Worm (Caenorhabditis elegans) whole organism, L2 larva: ENCODE data around the gene K09H11.15.
A peak's percentile ranks its signal among the peaks of the same experiment; 100 is the strongest.
"Not testable (repeated sequence)": the region's sequence is repeated elsewhere in the genome, so short reads cannot be mapped to it uniquely, and the experiment has no call there.

ENCODE experiments used
- C34F6.9 ChIP-seq: fragments of 150-350 bp; optimal IDR thresholded peaks from 2 replicates; lab custom pipeline; 2014; ENCODE audit warnings: missing biosample characterization, missing genetic modification characterization
- R02D3.7 ChIP-seq: fragments of 150-350 bp; optimal IDR thresholded peaks from 2 replicates; lab custom pipeline; 2014; ENCODE audit warnings: missing biosample characterization, missing genetic modification characterization
- Y55F3AM.14 ChIP-seq: fragments of 200-800 bp; sonication (Bioruptor generic); optimal IDR thresholded peaks from 2 replicates; lab custom pipeline; 2018; ENCODE audit warnings: mild to moderate bottlenecking, missing genetic modification characterization, missing compliant biosample characterization
- ZK546.5 ChIP-seq: sonication (generic microtip); optimal IDR thresholded peaks from 2 replicates; lab custom pipeline; 2017; ENCODE audit warnings: missing biosample characterization, missing genetic modification characterization
- aly-2 ChIP-seq: fragments of 150-350 bp; optimal IDR thresholded peaks from 2 replicates; lab custom pipeline; 2014; ENCODE audit warnings: missing biosample characterization, missing genetic modification characterization
- blmp-1 ChIP-seq: sonication (generic microtip); optimal IDR thresholded peaks from 2 replicates; lab custom pipeline; 2017; ENCODE audit warnings: missing genetic modification characterization, mild to moderate bottlenecking, missing compliant biosample characterization, antibody characterized with exemption, moderate library complexity; ENCODE audit not compliant: insufficient read depth
- ceh-16 ChIP-seq: fragments of 150-350 bp; optimal IDR thresholded peaks from 2 replicates; lab custom pipeline; 2014; ENCODE audit warnings: missing biosample characterization, missing genetic modification characterization
- ceh-82 ChIP-seq: fragments of 150-350 bp; optimal IDR thresholded peaks from 2 replicates; lab custom pipeline; 2014; ENCODE audit warnings: missing biosample characterization, missing genetic modification characterization
- crh-2 ChIP-seq: sonication (generic microtip); optimal IDR thresholded peaks from 2 replicates; lab custom pipeline; 2017; ENCODE audit warnings: missing biosample characterization, missing genetic modification characterization
- elt-1 ChIP-seq: fragments of 150-350 bp; optimal IDR thresholded peaks from 2 replicates; lab custom pipeline; 2014; ENCODE audit warnings: missing biosample characterization, missing genetic modification characterization
- elt-3 ChIP-seq: sonication (generic microtip); optimal IDR thresholded peaks from 2 replicates; lab custom pipeline; 2017; ENCODE audit warnings: missing biosample characterization, missing genetic modification characterization
- fos-1 ChIP-seq: fragments of 150-350 bp; optimal IDR thresholded peaks from 2 replicates; lab custom pipeline; 2014; ENCODE audit warnings: missing biosample characterization, missing genetic modification characterization
- gmeb-1 ChIP-seq: fragments of 150-350 bp; optimal IDR thresholded peaks from 2 replicates; lab custom pipeline; 2014; ENCODE audit warnings: missing biosample characterization, missing genetic modification characterization
- lin-11 ChIP-seq: fragments of 150-350 bp; sonication (generic microtip); optimal IDR thresholded peaks from 2 replicates; lab custom pipeline; 2014; ENCODE audit warnings: missing biosample characterization, missing genetic modification characterization, inconsistent platforms, mixed read lengths
- lin-13 ChIP-seq: fragments of 150-350 bp; optimal IDR thresholded peaks from 2 replicates; lab custom pipeline; 2014; ENCODE audit warnings: missing biosample characterization, missing genetic modification reagents, missing genetic modification characterization
- mbf-1 ChIP-seq: sonication (generic microtip); optimal IDR thresholded peaks from 2 replicates; lab custom pipeline; 2017; ENCODE audit warnings: missing biosample characterization, missing genetic modification characterization
- mdl-1 ChIP-seq, 2 experiments: fragments of 150-350 bp in 1 of 2; sonication (generic microtip) in 1 of 2; optimal IDR thresholded peaks; 2 replicates each; lab custom pipeline; 2017; ENCODE audit warnings: missing biosample characterization in 2 of 2, missing genetic modification characterization in 2 of 2
- nhr-10 ChIP-seq: sonication (generic microtip); optimal IDR thresholded peaks from 2 replicates; lab custom pipeline; 2017; ENCODE audit warnings: missing biosample characterization, missing genetic modification characterization
- nhr-129 ChIP-seq: fragments of 150-350 bp; optimal IDR thresholded peaks from 2 replicates; lab custom pipeline; 2014; ENCODE audit warnings: missing biosample characterization, missing genetic modification characterization
- nhr-21 ChIP-seq: fragments of 150-350 bp; optimal IDR thresholded peaks from 2 replicates; lab custom pipeline; 2014; ENCODE audit warnings: missing biosample characterization, missing genetic modification characterization
- nhr-23 ChIP-seq: fragments of 150-350 bp; optimal IDR thresholded peaks from 2 replicates; lab custom pipeline; 2014; ENCODE audit warnings: missing biosample characterization, missing genetic modification reagents, missing genetic modification characterization
- nhr-237 ChIP-seq: fragments of 150-350 bp; optimal IDR thresholded peaks from 2 replicates; lab custom pipeline; 2014; ENCODE audit warnings: missing biosample characterization, missing genetic modification characterization
- nhr-25 ChIP-seq: fragments of 150-350 bp; sonication (generic microtip); optimal IDR thresholded peaks from 3 replicates; lab custom pipeline; 2014; ENCODE audit warnings: missing biosample characterization, missing genetic modification characterization
- nhr-77 ChIP-seq: fragments of 150-350 bp; optimal IDR thresholded peaks from 2 replicates; lab custom pipeline; 2014; ENCODE audit warnings: missing biosample characterization, missing genetic modification characterization
- peb-1 ChIP-seq: fragments of 150-350 bp; optimal IDR thresholded peaks from 2 replicates; lab custom pipeline; 2014; ENCODE audit warnings: missing biosample characterization, missing genetic modification characterization
- skn-1 ChIP-seq: sonication (generic microtip); optimal IDR thresholded peaks from 2 replicates; lab custom pipeline; 2017; ENCODE audit warnings: missing biosample characterization, missing genetic modification characterization
- sma-3 ChIP-seq: sonication (generic microtip); optimal IDR thresholded peaks from 2 replicates; lab custom pipeline; 2016; ENCODE audit warnings: missing genetic modification reagents, missing genetic modification characterization, missing compliant biosample characterization
- sma-9 ChIP-seq, 2 experiments: fragments of 150-350 bp in 1 of 2; sonication (generic microtip) in 1 of 2; optimal IDR thresholded peaks; 2 replicates each; lab custom pipeline; 2014 to 2016; ENCODE audit warnings: missing genetic modification characterization in 2 of 2, mild to moderate bottlenecking in 1 of 2, missing biosample characterization in 1 of 2, missing compliant biosample characterization in 1 of 2, missing genetic modification reagents in 1 of 2, moderate library complexity in 1 of 2
- snpc-4 ChIP-seq: fragments of 150-350 bp; optimal IDR thresholded peaks from 2 replicates; lab custom pipeline; 2014; ENCODE audit warnings: missing biosample characterization, missing genetic modification characterization
- unc-39 ChIP-seq: fragments of 150-350 bp; optimal IDR thresholded peaks from 2 replicates; lab custom pipeline; 2014; ENCODE audit warnings: missing biosample characterization, missing genetic modification characterization
- unc-62 ChIP-seq: fragments of 150-350 bp; optimal IDR thresholded peaks from 2 replicates; lab custom pipeline; 2014; ENCODE audit warnings: missing biosample characterization, missing genetic modification reagents, missing genetic modification characterization
- ztf-1 ChIP-seq: fragments of 200-800 bp; sonication (Bioruptor generic); conservative IDR thresholded peaks from 2 replicates; pipeline ENCODE4 v1.3.6; 2022; ENCODE audit warnings: missing genetic modification characterization, missing compliant biosample characterization
- ztf-4 ChIP-seq: fragments of 150-350 bp; optimal IDR thresholded peaks from 2 replicates; lab custom pipeline; 2014; ENCODE audit warnings: missing biosample characterization, missing genetic modification characterization

K09H11.15 gene

ce11 chrV:5755203-5755693 is 24.6 kb upstream of the K09H11.15 start, which contains the start of gene K09H11.11:
Gene K09H11.11, minus strand, starts transcription at chrV:5755253.
- not testable (repeated sequence) for TF ChIP-seq nhr-23 (tag; lab: Kevin White, UChicago); sma-3 (GFP tag; lab: Kevin White, UChicago); ztf-1 (GFP tag; lab: Robert Waterston, UW)

- TF ChIP-seq mdl-1 (tag; optimal IDR thresholded peaks at IDR 0.05; lab: Kevin White, UChicago) = no peak
- TF ChIP-seq elt-1 (tag; lab: Kevin White, UChicago) = no peak
- no peak for TF ChIP-seq ceh-16
- TF ChIP-seq nhr-129 (tag; lab: Kevin White, UChicago) = no peak
- no peak for TF ChIP-seq unc-39 (tag; lab: Kevin White, UChicago)
- TF ChIP-seq sma-9 (GFP tag; optimal IDR thresholded peaks at IDR 0.05; lab: Kevin White, UChicago) = no peak
- TF ChIP-seq sma-9 (tag; optimal IDR thresholded peaks at IDR 0.05; lab: Kevin White, UChicago) = no peak
- no peak for TF ChIP-seq nhr-77 (tag; lab: Kevin White, UChicago)
- TF ChIP-seq R02D3.7 (tag; lab: Kevin White, UChicago) = no peak
- TF ChIP-seq sma-3 (GFP tag; lab: Kevin White, UChicago) = no peak
- no peak for TF ChIP-seq snpc-4 (tag; lab: Kevin White, UChicago)
- no peak for TF ChIP-seq Y55F3AM.14 (GFP tag; lab: Kevin White, UChicago)
- no peak for TF ChIP-seq elt-3
- no peak for TF ChIP-seq nhr-25 (tag; lab: Kevin White, UChicago)
- no peak for TF ChIP-seq ztf-1 (GFP tag; lab: Robert Waterston, UW)
- no peak for TF ChIP-seq nhr-10 (tag; lab: Kevin White, UChicago)
- no peak for TF ChIP-seq unc-62 (GFP tag; lab: Kevin White, UChicago)
- no peak for TF ChIP-seq blmp-1 (tag; lab: Kevin White, UChicago)
- no peak for TF ChIP-seq gmeb-1
- no peak for TF ChIP-seq nhr-237 (tag; lab: Kevin White, UChicago)
- TF ChIP-seq crh-2 (tag; lab: Kevin White, UChicago) = no peak
These were observed 22.7 kb upstream of the K09H11.15 start, which contains the start of gene pgph-1 for ce11 chrV:5753432-5753831. Gene pgph-1, minus strand, starts transcription at chrV:5753532.

ce11 chrV:5747519-5747918 is 16.8 kb upstream of the K09H11.15 start, which contains the start of gene acds-10:
Gene acds-10, plus strand, starts transcription at chrV:5747819.
- TF ChIP-seq fos-1 (peak; percentile 6), nhr-21 (tag; lab: Kevin White, UChicago) (no peak)
- TF ChIP-seq, all 48 proteins: peak for 1

ce11 chrV:5746237-5746636 is 15.6 kb upstream of the K09H11.15 start:
- TF ChIP-seq mbf-1 (tag; lab: Kevin White, UChicago) (no peak), nhr-21 (tag; lab: Kevin White, UChicago) (no peak), sma-3 (GFP tag; lab: Kevin White, UChicago) (no peak), sma-9 (GFP tag; optimal IDR thresholded peaks at IDR 0.05; lab: Kevin White, UChicago) (no peak), sma-9 (tag; optimal IDR thresholded peaks at IDR 0.05; lab: Kevin White, UChicago) (no peak), ZK546.5 (tag; lab: Kevin White, UChicago) (no peak), aly-2 (tag; lab: Kevin White, UChicago) (no peak), crh-2 (tag; lab: Kevin White, UChicago) (no peak), peb-1 (tag; lab: Kevin White, UChicago) (no peak), ztf-1 (GFP tag; lab: Robert Waterston, UW) (no peak), skn-1 (tag; lab: Kevin White, UChicago) (no peak), C34F6.9 (no peak)

ce11 chrV:5741237-5741636 is 10.6 kb upstream of the K09H11.15 start:
- no peak for TF ChIP-seq lin-13 (GFP tag; lab: Kevin White, UChicago)
- no peak for TF ChIP-seq unc-62 (GFP tag; lab: Kevin White, UChicago)
- TF ChIP-seq Y55F3AM.14 (GFP tag; lab: Kevin White, UChicago) = no peak
- no peak for TF ChIP-seq C34F6.9
- no peak for TF ChIP-seq peb-1 (tag; lab: Kevin White, UChicago)
- TF ChIP-seq lin-11 (tag; lab: Kevin White, UChicago) = no peak
- TF ChIP-seq ceh-82 (tag; lab: Kevin White, UChicago) = no peak
- no peak for TF ChIP-seq R02D3.7 (tag; lab: Kevin White, UChicago)
- no peak for TF ChIP-seq nhr-77 (tag; lab: Kevin White, UChicago)
- no peak for TF ChIP-seq ztf-4 (tag; lab: Kevin White, UChicago)
- TF ChIP-seq skn-1 (tag; lab: Kevin White, UChicago) = no peak
